Worm (Caenorhabditis elegans) whole organism, L2 larva: Measurements from ENCODE around the gene R12H7.4.

Experiments
- C34F6.9 ChIP-seq: fragments of 150-350 bp; optimal IDR thresholded peaks from 2 replicates; lab custom pipeline; 2014; ENCODE audit warnings: missing biosample characterization, missing genetic modification characterization
- F13H6.1 ChIP-seq: sonication (generic microtip); optimal IDR thresholded peaks from 2 replicates; lab custom pipeline; 2016; ENCODE audit warnings: missing genetic modification characterization, missing compliant biosample characterization
- Y55F3AM.14 ChIP-seq: fragments of 200-800 bp; sonication (Bioruptor generic); optimal IDR thresholded peaks from 2 replicates; lab custom pipeline; 2018; ENCODE audit warnings: mild to moderate bottlenecking, missing genetic modification characterization, missing compliant biosample characterization
- ZK546.5 ChIP-seq: sonication (generic microtip); optimal IDR thresholded peaks from 2 replicates; lab custom pipeline; 2017; ENCODE audit warnings: missing biosample characterization, missing genetic modification characterization
- ama-1 ChIP-seq: fragments of 150-350 bp; optimal IDR thresholded peaks from 2 replicates; lab custom pipeline; 2018; ENCODE audit warnings: inconsistent platforms
- ceh-16 ChIP-seq: fragments of 150-350 bp; optimal IDR thresholded peaks from 2 replicates; lab custom pipeline; 2014; ENCODE audit warnings: missing biosample characterization, missing genetic modification characterization
- ceh-82 ChIP-seq: fragments of 150-350 bp; optimal IDR thresholded peaks from 2 replicates; lab custom pipeline; 2014; ENCODE audit warnings: missing biosample characterization, missing genetic modification characterization
- crh-2 ChIP-seq: sonication (generic microtip); optimal IDR thresholded peaks from 2 replicates; lab custom pipeline; 2017; ENCODE audit warnings: missing biosample characterization, missing genetic modification characterization
- dmd-4 ChIP-seq: sonication (generic microtip); optimal IDR thresholded peaks from 2 replicates; lab custom pipeline; 2017; ENCODE audit warnings: missing biosample characterization, missing genetic modification characterization
- egl-27 ChIP-seq: sonication (generic microtip); optimal IDR thresholded peaks from 3 replicates; lab custom pipeline; 2017; ENCODE audit warnings: missing biosample characterization, missing genetic modification reagents, missing genetic modification characterization
- elt-1 ChIP-seq: fragments of 150-350 bp; optimal IDR thresholded peaks from 2 replicates; lab custom pipeline; 2014; ENCODE audit warnings: missing biosample characterization, missing genetic modification characterization
- fos-1 ChIP-seq: fragments of 150-350 bp; optimal IDR thresholded peaks from 2 replicates; lab custom pipeline; 2014; ENCODE audit warnings: missing biosample characterization, missing genetic modification characterization
- gmeb-1 ChIP-seq: fragments of 150-350 bp; optimal IDR thresholded peaks from 2 replicates; lab custom pipeline; 2014; ENCODE audit warnings: missing biosample characterization, missing genetic modification characterization
- lin-11 ChIP-seq: fragments of 150-350 bp; sonication (generic microtip); optimal IDR thresholded peaks from 2 replicates; lab custom pipeline; 2014; ENCODE audit warnings: missing biosample characterization, missing genetic modification characterization, inconsistent platforms, mixed read lengths
- lin-39 ChIP-seq: fragments of 150-350 bp; optimal IDR thresholded peaks from 2 replicates; lab custom pipeline; 2014; ENCODE audit warnings: missing biosample characterization, missing genetic modification reagents, missing genetic modification characterization
- lsy-2 ChIP-seq, 2 experiments: fragments of 150-350 bp in 1 of 2; sonication (generic microtip) in 1 of 2; optimal IDR thresholded peaks; 2 replicates each; lab custom pipeline; 2014 to 2017; ENCODE audit warnings: missing biosample characterization in 2 of 2, missing genetic modification characterization in 2 of 2
- mbf-1 ChIP-seq: sonication (generic microtip); optimal IDR thresholded peaks from 2 replicates; lab custom pipeline; 2017; ENCODE audit warnings: missing biosample characterization, missing genetic modification characterization
- mdl-1 ChIP-seq, 2 experiments: fragments of 150-350 bp in 1 of 2; sonication (generic microtip) in 1 of 2; optimal IDR thresholded peaks; 2 replicates each; lab custom pipeline; 2017; ENCODE audit warnings: missing biosample characterization in 2 of 2, missing genetic modification characterization in 2 of 2
- nhr-10 ChIP-seq: sonication (generic microtip); optimal IDR thresholded peaks from 2 replicates; lab custom pipeline; 2017; ENCODE audit warnings: missing biosample characterization, missing genetic modification characterization
- nhr-11 ChIP-seq: fragments of 150-350 bp; optimal IDR thresholded peaks from 2 replicates; lab custom pipeline; 2014; ENCODE audit warnings: missing biosample characterization, missing genetic modification characterization
- nhr-129 ChIP-seq: fragments of 150-350 bp; optimal IDR thresholded peaks from 2 replicates; lab custom pipeline; 2014; ENCODE audit warnings: missing biosample characterization, missing genetic modification characterization
- nhr-21 ChIP-seq: fragments of 150-350 bp; optimal IDR thresholded peaks from 2 replicates; lab custom pipeline; 2014; ENCODE audit warnings: missing biosample characterization, missing genetic modification characterization
- nhr-23 ChIP-seq: fragments of 150-350 bp; optimal IDR thresholded peaks from 2 replicates; lab custom pipeline; 2014; ENCODE audit warnings: missing biosample characterization, missing genetic modification reagents, missing genetic modification characterization
- nhr-237 ChIP-seq: fragments of 150-350 bp; optimal IDR thresholded peaks from 2 replicates; lab custom pipeline; 2014; ENCODE audit warnings: missing biosample characterization, missing genetic modification characterization
- nhr-77 ChIP-seq: fragments of 150-350 bp; optimal IDR thresholded peaks from 2 replicates; lab custom pipeline; 2014; ENCODE audit warnings: missing biosample characterization, missing genetic modification characterization
- sem-4 ChIP-seq: fragments of 150-350 bp; optimal IDR thresholded peaks from 2 replicates; lab custom pipeline; 2014; ENCODE audit warnings: missing biosample characterization, missing genetic modification reagents, missing genetic modification characterization
- sma-3 ChIP-seq: sonication (generic microtip); optimal IDR thresholded peaks from 2 replicates; lab custom pipeline; 2016; ENCODE audit warnings: missing genetic modification reagents, missing genetic modification characterization, missing compliant biosample characterization
- sma-9 ChIP-seq, 2 experiments: fragments of 150-350 bp in 1 of 2; sonication (generic microtip) in 1 of 2; optimal IDR thresholded peaks; 2 replicates each; lab custom pipeline; 2014 to 2016; ENCODE audit warnings: missing genetic modification characterization in 2 of 2, mild to moderate bottlenecking in 1 of 2, missing biosample characterization in 1 of 2, missing compliant biosample characterization in 1 of 2, missing genetic modification reagents in 1 of 2, moderate library complexity in 1 of 2
- snpc-4 ChIP-seq: fragments of 150-350 bp; optimal IDR thresholded peaks from 2 replicates; lab custom pipeline; 2014; ENCODE audit warnings: missing biosample characterization, missing genetic modification characterization
- unc-39 ChIP-seq: fragments of 150-350 bp; optimal IDR thresholded peaks from 2 replicates; lab custom pipeline; 2014; ENCODE audit warnings: missing biosample characterization, missing genetic modification characterization
- unc-55 ChIP-seq: fragments of 150-350 bp; sonication (generic microtip); optimal IDR thresholded peaks from 3 replicates; lab custom pipeline; 2014; ENCODE audit warnings: missing biosample characterization, missing genetic modification reagents, missing genetic modification characterization
- zag-1 ChIP-seq: fragments of 150-350 bp; optimal IDR thresholded peaks from 2 replicates; lab custom pipeline; 2014; ENCODE audit warnings: missing biosample characterization, missing genetic modification characterization
- ztf-1 ChIP-seq: fragments of 200-800 bp; sonication (Bioruptor generic); conservative IDR thresholded peaks from 2 replicates; pipeline ENCODE4 v1.3.6; 2022; ENCODE audit warnings: missing genetic modification characterization, missing compliant biosample characterization
- ztf-4 ChIP-seq: fragments of 150-350 bp; optimal IDR thresholded peaks from 2 replicates; lab custom pipeline; 2014; ENCODE audit warnings: missing biosample characterization, missing genetic modification characterization

Gene R12H7.4

ce11 chrX:13169975-13170374 lies 46.9 kb upstream of the R12H7.4 start, which contains the start of gene mob-2:
Gene mob-2, minus strand, starts transcription at chrX:13170075.
- TF ChIP-seq mdl-1 (tag; optimal IDR thresholded peaks at IDR 0.05; lab: Kevin White, UChicago) (no peak), nhr-77 (tag; lab: Kevin White, UChicago) (no peak), ceh-82 (tag; lab: Kevin White, UChicago) (no peak), zag-1 (tag; lab: Kevin White, UChicago) (no peak), Y55F3AM.14 (GFP tag; lab: Kevin White, UChicago) (no peak), ztf-4 (tag; lab: Kevin White, UChicago) (no peak), egl-27 (tag; lab: Kevin White, UChicago) (no peak), sem-4 (no peak), F13H6.1 (tag; lab: Kevin White, UChicago) (no peak), lsy-2 (tag; optimal IDR thresholded peaks at IDR 0.05; lab: Kevin White, UChicago) (no peak), nhr-21 (tag; lab: Kevin White, UChicago) (no peak), unc-39 (tag; lab: Kevin White, UChicago) (no peak), lin-39 (tag; lab: Kevin White, UChicago) (no peak), ceh-16 (tag; lab: Kevin White, UChicago) (no peak), ama-1 (lab: Kevin White, UChicago) (no peak), crh-2 (tag; lab: Kevin White, UChicago) (no peak), lin-11 (tag; lab: Kevin White, UChicago) (no peak), gmeb-1 (no peak), dmd-4 (no peak)
- TF ChIP-seq, all 48 proteins: peak for 0

ce11 chrX:13170804-13171203 lies 46.1 kb upstream of the R12H7.4 start:
- no peak for TF ChIP-seq gmeb-1
- TF ChIP-seq unc-39 (tag; lab: Kevin White, UChicago), result no peak
- TF ChIP-seq nhr-237 (tag; lab: Kevin White, UChicago), result no peak
- TF ChIP-seq F13H6.1 (tag; lab: Kevin White, UChicago), result no peak
- TF ChIP-seq zag-1 (tag; lab: Kevin White, UChicago), result no peak
- TF ChIP-seq ZK546.5 (tag; lab: Kevin White, UChicago), result no peak
- TF ChIP-seq sem-4, result no peak
- TF ChIP-seq lin-11 (tag; lab: Kevin White, UChicago), result no peak
- TF ChIP-seq crh-2 (tag; lab: Kevin White, UChicago), result no peak
- no peak for TF ChIP-seq fos-1 (tag; lab: Kevin White, UChicago)
- no peak for TF ChIP-seq nhr-23 (tag; lab: Kevin White, UChicago)

- TF ChIP-seq unc-55 (GFP tag; lab: Kevin White, UChicago), result peak; percentile 58
- peak; percentile 50 for TF ChIP-seq C34F6.9 (tag; lab: Kevin White, UChicago)
- TF ChIP-seq lsy-2 (tag; optimal IDR thresholded peaks at IDR 0.05; lab: Kevin White, UChicago), result peak in 1 of 2 experiments; percentile 33
- no peak for TF ChIP-seq dmd-4
- TF ChIP-seq sma-9 (GFP tag; optimal IDR thresholded peaks at IDR 0.05; lab: Kevin White, UChicago), result no peak
- TF ChIP-seq sma-9 (tag; optimal IDR thresholded peaks at IDR 0.05; lab: Kevin White, UChicago), result no peak
- peak; percentile 32 for TF ChIP-seq nhr-129
Measured at ce11 chrX:13171206-13171605, 45.7 kb upstream of the R12H7.4 start.

DNA sequence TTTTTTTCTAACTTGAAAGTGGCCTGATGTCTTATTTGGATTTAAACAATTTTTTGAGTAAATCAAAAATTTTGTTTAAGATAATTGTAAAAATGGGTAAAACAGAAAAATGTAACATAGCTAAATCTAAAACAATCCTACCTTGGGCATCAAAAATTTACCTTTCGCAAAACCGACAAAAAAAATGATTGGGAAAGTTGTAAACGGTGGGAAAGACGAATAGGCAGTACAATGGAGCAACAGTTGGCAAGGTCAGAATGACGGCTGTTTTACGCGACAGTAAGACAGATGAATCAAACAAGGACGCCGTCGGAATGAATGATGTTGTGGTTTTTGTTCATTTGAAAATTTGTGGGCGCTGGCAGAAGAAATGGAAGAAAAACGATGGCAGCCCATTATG lies 42.5 kb upstream of the R12H7.4 start:
- no peak for TF ChIP-seq unc-55 (GFP tag; lab: Kevin White, UChicago)
- no peak for TF ChIP-seq elt-1
- TF ChIP-seq sem-4, result no peak
- TF ChIP-seq nhr-23 (tag; lab: Kevin White, UChicago), result no peak
- TF ChIP-seq nhr-11 (tag; lab: Kevin White, UChicago), result no peak
- no peak for TF ChIP-seq sma-9 (GFP tag; optimal IDR thresholded peaks at IDR 0.05; lab: Kevin White, UChicago)
- TF ChIP-seq sma-9 (tag; optimal IDR thresholded peaks at IDR 0.05; lab: Kevin White, UChicago), result no peak
- TF ChIP-seq snpc-4 (tag; lab: Kevin White, UChicago), result no peak
- no peak for TF ChIP-seq sma-3
- TF ChIP-seq lsy-2 (tag; optimal IDR thresholded peaks at IDR 0.05; lab: Kevin White, UChicago), result no peak
- TF ChIP-seq mbf-1 (tag; lab: Kevin White, UChicago), result no peak
- TF ChIP-seq nhr-129, result no peak
- TF ChIP-seq nhr-10, result no peak
- no peak for TF ChIP-seq gmeb-1
- TF ChIP-seq crh-2 (tag; lab: Kevin White, UChicago), result no peak
- TF ChIP-seq unc-39 (tag; lab: Kevin White, UChicago), result no peak
- TF ChIP-seq ztf-1 (GFP tag; lab: Robert Waterston, UW), result no peak
- no peak for TF ChIP-seq nhr-237 (tag; lab: Kevin White, UChicago)
- no peak for TF ChIP-seq mdl-1 (tag; optimal IDR thresholded peaks at IDR 0.05; lab: Kevin White, UChicago)
- TF ChIP-seq F13H6.1 (tag; lab: Kevin White, UChicago), result no peak
